Worm (Caenorhabditis elegans): ENCODE results near the gene Y48A5A.3.

ce11 chrIV:1956411-1956810 lies 13.1 kb upstream of the Y48A5A.3 start, which contains the start of gene F52C12.6:
- no peak for TF ChIP-seq nhr-77 (tag; optimal IDR thresholded peaks at IDR 0.05)
- no peak for TF ChIP-seq zag-1 (tag; optimal IDR thresholded peaks at IDR 0.05)
- TF ChIP-seq elt-2 (tag; optimal IDR thresholded peaks at IDR 0.05): no peak
- TF ChIP-seq unc-62 (GFP tag; optimal IDR thresholded peaks at IDR 0.05): no peak
- TF ChIP-seq ama-1 (optimal IDR thresholded peaks at IDR 0.05): no peak
- TF ChIP-seq ceh-82 (tag; optimal IDR thresholded peaks at IDR 0.05): no peak
- TF ChIP-seq mdl-1 (tag; optimal IDR thresholded peaks at IDR 0.05): no peak
- TF ChIP-seq nhr-28 (tag; optimal IDR thresholded peaks at IDR 0.05): no peak
